Fruit fly (Drosophila melanogaster): ENCODE data around the gene Fum3.

The Fum3 gene

dm6 chr3L:11443474-11444080 is 22.1 kb downstream of the Fum3 start (continued):
- TF ChIP-seq CG1602 (GFP tag; optimal IDR thresholded peaks at IDR 0.05) (no peak), CG11504 (tag; optimal IDR thresholded peaks at IDR 0.05) (peak; percentile 62), CG2202 (tag; optimal IDR thresholded peaks at IDR 0.05) (no peak), kah (GFP tag; optimal IDR thresholded peaks at IDR 0.05) (no peak), Ssrp (tag; optimal IDR thresholded peaks at IDR 0.05) (peak; percentile 49), CG10267 (tag; optimal IDR thresholded peaks at IDR 0.05) (peak; percentile 12), CG4854 (GFP tag; optimal IDR thresholded peaks at IDR 0.05) (no peak), eyg (GFP tag; optimal IDR thresholded peaks at IDR 0.05) (no peak), CG3726 (GFP tag; IDR thresholded peaks at IDR 0.05) (no peak), CG18262 (tag; optimal IDR thresholded peaks at IDR 0.05) (peak; percentile 62), Sin3A (optimal IDR thresholded peaks at IDR 0.05) (no peak), CG10431 (GFP tag; optimal IDR thresholded peaks at IDR 0.05) (peak; percentile 73), CG17829 (tag; optimal IDR thresholded peaks at IDR 0.05) (peak; percentile 33), Nf-YB (GFP tag; optimal IDR thresholded peaks at IDR 0.05) (no peak), CG3407 (GFP tag; optimal IDR thresholded peaks at IDR 0.05) (no peak), NK7.1 (GFP tag; optimal IDR thresholded peaks at IDR 0.05) (no peak), CG7928 (GFP tag; optimal IDR thresholded peaks at IDR 0.05) (no peak), Sox102F (GFP tag; optimal IDR thresholded peaks at IDR 0.05) (peak; percentile 61), CG6175 (GFP tag; IDR thresholded peaks at IDR 0.05) (0 out of 3 replicates have a peak, but pooled peaks have one; percentile 48), Oli (tag; optimal IDR thresholded peaks at IDR 0.05) (no peak), CG8281 (tag; optimal IDR thresholded peaks at IDR 0.05) (no peak), zfh2 (GFP tag; optimal IDR thresholded peaks at IDR 0.05) (no peak), Dek (tag; optimal IDR thresholded peaks at IDR 0.05) (peak; percentile 1), CG30431 (GFP tag; optimal IDR thresholded peaks at IDR 0.05) (no peak), CG17912 (GFP tag; optimal IDR thresholded peaks at IDR 0.05) (no peak), Sry-β (GFP tag; optimal IDR thresholded peaks at IDR 0.05) (peak; percentile 82), Med (GFP tag) (peak; percentile 17)

DNA sequence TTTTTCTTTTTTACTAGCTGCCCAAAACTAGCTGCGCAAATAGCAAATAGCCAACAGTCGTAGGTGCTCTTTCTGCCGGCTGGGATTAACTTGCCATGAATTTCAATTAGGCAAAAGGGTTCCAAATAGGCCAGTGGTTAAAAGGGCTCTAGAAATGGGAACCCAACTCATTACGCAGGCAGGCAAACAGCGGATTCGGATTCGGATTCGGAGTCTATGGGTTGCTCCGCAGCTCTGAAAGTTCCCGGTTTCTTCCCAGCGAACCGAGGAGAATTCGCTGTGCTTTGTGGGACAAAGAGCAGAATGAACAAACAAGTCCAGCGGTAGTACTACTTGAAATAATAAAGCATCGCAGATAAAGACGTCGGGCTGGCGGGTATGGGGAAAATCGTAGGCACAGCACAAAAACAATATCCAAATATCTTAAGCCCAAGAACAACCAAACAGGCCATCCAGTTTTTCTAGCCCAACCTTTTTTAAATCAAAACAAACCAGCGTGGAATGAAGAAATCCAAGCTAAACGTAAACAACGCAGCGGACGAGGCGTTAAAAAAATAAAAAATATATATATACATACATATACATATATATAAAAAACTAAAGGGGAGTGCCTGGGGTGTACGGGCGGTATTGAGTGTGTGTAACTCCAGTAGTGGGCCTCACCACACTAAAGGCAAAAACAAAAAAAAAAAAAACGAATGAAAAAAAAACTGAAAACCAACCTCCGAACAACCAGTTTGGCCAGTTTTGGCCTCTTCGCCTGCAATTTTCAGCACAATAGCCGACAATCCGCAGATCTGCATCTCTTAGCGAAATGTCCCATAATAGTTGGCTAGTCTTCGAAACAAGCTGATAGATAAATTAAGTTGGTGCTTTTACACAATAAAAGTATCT is 23.5 kb downstream of the Fum3 start:
- TF ChIP-seq kni (GFP tag; optimal IDR thresholded peaks at IDR 0.05) (peak; percentile 5), Ets65A (GFP tag) (no peak), Max (GFP tag; optimal IDR thresholded peaks at IDR 0.05) (no peak), CG2678 (tag; optimal IDR thresholded peaks at IDR 0.05) (peak; percentile 26), CG4360 (GFP tag; IDR thresholded peaks at IDR 0.05) (0 out of 2 replicates have a peak, but pooled peaks have one; percentile 6), exex (tag; optimal IDR thresholded peaks at IDR 0.05) (peak; percentile 6), Meics (GFP tag; optimal IDR thresholded peaks at IDR 0.05) (peak; percentile 41), NFAT (GFP tag; IDR thresholded peaks at IDR 0.05) (peak; percentile 44; the same call in 1 of the 2 replicates), fd64A (GFP tag; optimal IDR thresholded peaks at IDR 0.05) (no peak), CG13894 (tag; optimal IDR thresholded peaks at IDR 0.05) (peak; percentile 96), CG12219 (GFP tag; optimal IDR thresholded peaks at IDR 0.05) (no peak), CG12769 (tag; optimal IDR thresholded peaks at IDR 0.05) (peak; percentile 87), z (GFP tag; IDR thresholded peaks at IDR 0.05) (0 out of 3 replicates have a peak, but pooled peaks have one; percentile 33), Fer3 (tag; optimal IDR thresholded peaks at IDR 0.05) (peak; percentile 19), CG12071 (GFP tag; optimal IDR thresholded peaks at IDR 0.05) (peak; percentile 35), sens-2 (GFP tag; IDR thresholded peaks at IDR 0.05) (no peak), trem (tag; optimal IDR thresholded peaks at IDR 0.05) (no peak), CG4730 (GFP tag; IDR thresholded peaks at IDR 0.05) (no peak), CG15073 (GFP tag; optimal IDR thresholded peaks at IDR 0.05) (no peak), gcm2 (GFP tag; optimal IDR thresholded peaks at IDR 0.05) (no peak), chm (GFP tag; IDR thresholded peaks at IDR 0.05) (0 out of 2 replicates have a peak, but pooled peaks have one; percentile 36), psq (GFP tag; optimal IDR thresholded peaks at IDR 0.05) (peak; percentile 57)

Measured in whole organism, embryonic.